Worm (Caenorhabditis elegans): ENCODE data around the gene C56G2.9.

- TF ChIP-seq flt-1 (GFP tag; IDR thresholded peaks at IDR 0.05): no peak
- TF ChIP-seq ref-1 (GFP tag; conservative IDR thresholded peaks at IDR 0.05): no peak
Measured at ce11 chrIII:6355359-6355758, 12.2 kb upstream of the C56G2.9 start.
